Fruit fly (Drosophila melanogaster) ovary, adult (tissue): ENCODE results near the gene Nhe2.

Source experiments
- CG17801 ChIP-seq: fragments of 200-800 bp; optimal IDR thresholded peaks from 2 replicates; lab custom pipeline; 2019; ENCODE audit warnings: missing biosample characterization, mild to moderate bottlenecking, missing genetic modification characterization, moderate library complexity; ENCODE audit not compliant: partially characterized antibody

Gene Nhe2

dm6 chr2L:21141714-21142500 is 37.5 kb downstream of the Nhe2 start, which contains the start of gene Dap160:
Gene Dap160, minus strand, starts transcription at chr2L:21142347.
- TF ChIP-seq CG17801 (GFP tag; lab: Kevin White, UChicago), result no peak

dm6 chr2L:21142501-21142849 is 38.1 kb downstream of the Nhe2 start:
- no peak for TF ChIP-seq CG17801 (GFP tag; lab: Kevin White, UChicago)

dm6 chr2L:21142972-21143385 is 38.6 kb downstream of the Nhe2 start, which contains the start of gene pths:
Gene pths, plus strand, starts transcription at chr2L:21143229.
- TF ChIP-seq CG17801 (GFP tag; lab: Kevin White, UChicago), result no peak

dm6 chr2L:21148242-21148641 is 43.9 kb downstream of the Nhe2 start, which contains the start of gene del:
Gene del, minus strand, starts transcription at chr2L:21148546.
- TF ChIP-seq CG17801 (GFP tag; lab: Kevin White, UChicago), result no peak

DNA sequence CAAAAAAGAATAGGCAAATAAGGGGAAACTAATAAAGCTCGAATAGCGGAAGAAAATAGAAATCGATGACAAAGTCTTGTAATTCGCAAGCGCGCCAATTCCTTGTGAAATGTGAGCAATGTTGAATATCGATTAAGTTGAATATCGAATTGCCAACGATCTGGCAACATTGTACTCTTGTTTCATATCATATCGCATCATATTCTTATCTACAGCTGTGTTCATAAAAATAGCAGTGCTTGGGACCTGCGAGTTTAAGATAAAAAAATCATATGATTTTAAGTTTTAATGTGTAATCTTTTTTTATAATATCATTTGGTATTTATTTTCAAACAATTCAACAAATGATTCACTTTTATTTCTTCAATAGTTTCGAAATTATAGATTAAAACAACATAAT is 44.7 kb downstream of the Nhe2 start:
- no peak for TF ChIP-seq CG17801 (GFP tag; lab: Kevin White, UChicago)

dm6 chr2L:21153844-21154243 is 49.5 kb downstream of the Nhe2 start:
- no peak for TF ChIP-seq CG17801 (GFP tag; lab: Kevin White, UChicago)

DNA sequence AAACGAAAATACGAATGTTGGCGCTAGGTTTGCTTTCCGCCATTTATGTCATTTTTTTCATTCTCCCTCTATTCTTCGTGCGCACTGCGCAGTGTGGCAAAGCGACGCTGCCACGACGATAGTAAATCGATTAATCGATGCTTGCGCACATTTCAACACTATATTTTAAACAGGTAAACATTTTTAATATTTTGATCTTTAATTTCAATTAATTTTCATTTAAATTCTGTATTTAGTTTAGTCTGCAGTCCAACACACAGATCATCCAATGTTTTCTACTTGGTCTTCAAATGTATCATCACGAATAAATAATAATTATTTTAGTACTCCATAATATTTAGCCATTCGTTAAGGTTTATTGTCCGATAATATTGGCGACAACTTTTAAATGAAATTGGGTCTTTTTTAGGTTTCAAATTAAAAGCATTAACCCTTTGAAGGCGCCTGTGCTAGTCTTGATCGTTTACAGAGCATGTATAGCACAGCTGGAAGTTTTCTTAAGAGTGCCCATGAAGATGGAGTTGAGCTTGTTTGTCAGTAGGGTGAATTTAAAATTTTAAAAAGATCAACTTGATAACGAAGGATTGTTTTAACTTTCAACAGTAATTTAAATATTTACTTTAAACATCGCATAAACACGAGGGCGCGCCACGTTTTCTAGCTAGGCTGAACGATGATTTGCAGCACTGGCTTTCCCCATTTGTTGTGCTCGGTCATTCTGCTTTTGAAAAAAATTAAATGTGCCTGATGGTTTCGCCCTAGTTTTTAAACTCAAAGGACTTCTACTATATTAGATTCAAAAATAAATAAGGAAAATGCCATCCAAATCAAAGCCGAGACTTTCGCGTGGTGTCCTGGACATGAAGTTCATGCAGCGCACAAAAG is 52.0 kb downstream of the Nhe2 start, which contains the start of the genes Mpp6 and E2f2:
Gene Mpp6, plus strand, starts transcription at position 133 of the 885 bp plus-strand sequence.
Gene E2f2, minus strand, starts transcription at position 594 of the 885 bp plus-strand sequence.
- TF ChIP-seq CG17801 (GFP tag; lab: Kevin White, UChicago), result peak; percentile 52

DNA sequence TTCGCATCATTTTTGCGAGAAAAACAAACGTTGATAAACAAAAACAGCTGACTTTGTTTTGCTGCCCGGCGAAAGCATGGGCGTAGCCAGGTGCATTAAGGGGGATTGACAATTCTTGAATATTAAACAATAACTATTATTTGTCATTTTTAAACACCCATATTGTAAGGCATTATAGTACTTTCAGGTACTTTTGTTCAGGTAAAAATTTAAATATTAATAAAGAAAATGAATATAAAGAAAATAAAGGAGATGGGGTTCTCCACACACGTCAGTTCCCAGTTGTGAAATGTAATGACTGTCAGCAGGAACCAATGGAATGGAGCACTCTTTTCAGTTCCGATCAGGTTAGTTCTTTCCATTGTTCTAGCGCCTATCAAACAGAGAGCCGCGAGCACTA is 54.2 kb downstream of the Nhe2 start, which contains the start of the genes Coq3 and Pld3:
Gene Coq3, minus strand, starts transcription at position 58 of the 400 bp plus-strand sequence.
Gene Pld3, plus strand, starts transcription at position 294 of the 400 bp plus-strand sequence.
- peak; percentile 93 for TF ChIP-seq CG17801 (GFP tag; lab: Kevin White, UChicago)

DNA sequence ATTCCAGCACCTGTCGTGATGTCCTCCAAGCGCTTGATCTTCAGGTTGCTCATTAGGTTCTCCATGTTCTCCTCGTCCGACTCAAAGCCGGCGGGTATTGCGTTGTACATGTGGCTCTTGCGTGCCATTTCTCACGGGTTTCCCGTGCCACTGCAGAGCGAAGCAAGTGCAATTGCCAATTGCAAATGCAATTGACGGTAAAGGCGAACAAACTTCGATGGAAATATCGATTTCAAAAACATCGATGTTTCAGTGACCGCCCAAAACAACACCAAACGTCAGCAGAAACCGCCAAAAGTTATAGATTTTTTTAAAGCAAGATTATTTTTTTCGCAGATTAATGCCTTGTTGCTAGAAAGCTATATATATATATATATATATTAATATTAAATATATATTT is 58.5 kb downstream of the Nhe2 start, which contains the start of gene Nbr:
Gene Nbr, minus strand, starts transcription at position 209 of the 400 bp plus-strand sequence.
- peak; percentile 52 for TF ChIP-seq CG17801 (GFP tag; lab: Kevin White, UChicago)

- no peak for TF ChIP-seq CG17801 (GFP tag; lab: Kevin White, UChicago)
Measured at dm6 chr2L:21163311-21163842, 59.0 kb downstream of the Nhe2 start, which contains the start of gene Noc2. Gene Noc2, plus strand, starts transcription at chr2L:21163641.

- TF ChIP-seq CG17801 (GFP tag; lab: Kevin White, UChicago), result peak; percentile 47
Measured at dm6 chr2L:21166422-21166821, 62.1 kb downstream of the Nhe2 start.

dm6 chr2L:21168295-21169159 is 64.2 kb downstream of the Nhe2 start, which contains the start of the genes mAcon1, CG43345 and CG43346:
Gene mAcon1, plus strand, starts transcription at chr2L:21168570.
Gene CG43345, minus strand, starts transcription at chr2L:21168581.
Gene CG43346, minus strand, starts transcription at chr2L:21168581.
- TF ChIP-seq CG17801 (GFP tag; lab: Kevin White, UChicago), result peak; percentile 71

- TF ChIP-seq CG17801 (GFP tag; lab: Kevin White, UChicago), result no peak
Measured at dm6 chr2L:21169160-21169624, 64.8 kb downstream of the Nhe2 start.
